Worm (Caenorhabditis elegans) whole organism, L2 larva: ENCODE data around the gene ZK666.14.

Experiments used
- C34F6.9 ChIP-seq: fragments of 150-350 bp; optimal IDR thresholded peaks from 2 replicates; lab custom pipeline; 2014; ENCODE audit warnings: missing biosample characterization, missing genetic modification characterization
- F13H6.1 ChIP-seq: sonication (generic microtip); optimal IDR thresholded peaks from 2 replicates; lab custom pipeline; 2016; ENCODE audit warnings: missing genetic modification characterization, missing compliant biosample characterization
- R02D3.7 ChIP-seq: fragments of 150-350 bp; optimal IDR thresholded peaks from 2 replicates; lab custom pipeline; 2014; ENCODE audit warnings: missing biosample characterization, missing genetic modification characterization
- ZK546.5 ChIP-seq: sonication (generic microtip); optimal IDR thresholded peaks from 2 replicates; lab custom pipeline; 2017; ENCODE audit warnings: missing biosample characterization, missing genetic modification characterization
- alr-1 ChIP-seq: fragments of 150-350 bp; optimal IDR thresholded peaks from 2 replicates; lab custom pipeline; 2014; ENCODE audit warnings: missing biosample characterization, missing genetic modification characterization
- aly-2 ChIP-seq: fragments of 150-350 bp; optimal IDR thresholded peaks from 2 replicates; lab custom pipeline; 2014; ENCODE audit warnings: missing biosample characterization, missing genetic modification characterization
- ama-1 ChIP-seq: fragments of 150-350 bp; optimal IDR thresholded peaks from 2 replicates; lab custom pipeline; 2018; ENCODE audit warnings: inconsistent platforms
- blmp-1 ChIP-seq: sonication (generic microtip); optimal IDR thresholded peaks from 2 replicates; lab custom pipeline; 2017; ENCODE audit warnings: missing genetic modification characterization, mild to moderate bottlenecking, missing compliant biosample characterization, antibody characterized with exemption, moderate library complexity; ENCODE audit not compliant: insufficient read depth
- ceh-16 ChIP-seq: fragments of 150-350 bp; optimal IDR thresholded peaks from 2 replicates; lab custom pipeline; 2014; ENCODE audit warnings: missing biosample characterization, missing genetic modification characterization
- ceh-82 ChIP-seq: fragments of 150-350 bp; optimal IDR thresholded peaks from 2 replicates; lab custom pipeline; 2014; ENCODE audit warnings: missing biosample characterization, missing genetic modification characterization
- crh-2 ChIP-seq: sonication (generic microtip); optimal IDR thresholded peaks from 2 replicates; lab custom pipeline; 2017; ENCODE audit warnings: missing biosample characterization, missing genetic modification characterization
- dmd-4 ChIP-seq: sonication (generic microtip); optimal IDR thresholded peaks from 2 replicates; lab custom pipeline; 2017; ENCODE audit warnings: missing biosample characterization, missing genetic modification characterization
- egl-27 ChIP-seq: sonication (generic microtip); optimal IDR thresholded peaks from 3 replicates; lab custom pipeline; 2017; ENCODE audit warnings: missing biosample characterization, missing genetic modification reagents, missing genetic modification characterization
- elt-1 ChIP-seq: fragments of 150-350 bp; optimal IDR thresholded peaks from 2 replicates; lab custom pipeline; 2014; ENCODE audit warnings: missing biosample characterization, missing genetic modification characterization
- elt-3 ChIP-seq: sonication (generic microtip); optimal IDR thresholded peaks from 2 replicates; lab custom pipeline; 2017; ENCODE audit warnings: missing biosample characterization, missing genetic modification characterization
- fos-1 ChIP-seq: fragments of 150-350 bp; optimal IDR thresholded peaks from 2 replicates; lab custom pipeline; 2014; ENCODE audit warnings: missing biosample characterization, missing genetic modification characterization
- gmeb-1 ChIP-seq: fragments of 150-350 bp; optimal IDR thresholded peaks from 2 replicates; lab custom pipeline; 2014; ENCODE audit warnings: missing biosample characterization, missing genetic modification characterization
- lin-11 ChIP-seq: fragments of 150-350 bp; sonication (generic microtip); optimal IDR thresholded peaks from 2 replicates; lab custom pipeline; 2014; ENCODE audit warnings: missing biosample characterization, missing genetic modification characterization, inconsistent platforms, mixed read lengths
- lin-13 ChIP-seq: fragments of 150-350 bp; optimal IDR thresholded peaks from 2 replicates; lab custom pipeline; 2014; ENCODE audit warnings: missing biosample characterization, missing genetic modification reagents, missing genetic modification characterization
- lin-39 ChIP-seq: fragments of 150-350 bp; optimal IDR thresholded peaks from 2 replicates; lab custom pipeline; 2014; ENCODE audit warnings: missing biosample characterization, missing genetic modification reagents, missing genetic modification characterization
- lsy-2 ChIP-seq, 2 experiments: fragments of 150-350 bp in 1 of 2; sonication (generic microtip) in 1 of 2; optimal IDR thresholded peaks; 2 replicates each; lab custom pipeline; 2014 to 2017; ENCODE audit warnings: missing biosample characterization in 2 of 2, missing genetic modification characterization in 2 of 2
- mab-5 ChIP-seq: fragments of 150-350 bp; optimal IDR thresholded peaks from 2 replicates; lab custom pipeline; 2014; ENCODE audit warnings: missing biosample characterization, missing genetic modification characterization
- mbf-1 ChIP-seq: sonication (generic microtip); optimal IDR thresholded peaks from 2 replicates; lab custom pipeline; 2017; ENCODE audit warnings: missing biosample characterization, missing genetic modification characterization
- mdl-1 ChIP-seq, 2 experiments: fragments of 150-350 bp in 1 of 2; sonication (generic microtip) in 1 of 2; optimal IDR thresholded peaks; 2 replicates each; lab custom pipeline; 2017; ENCODE audit warnings: missing biosample characterization in 2 of 2, missing genetic modification characterization in 2 of 2
- nhr-10 ChIP-seq: sonication (generic microtip); optimal IDR thresholded peaks from 2 replicates; lab custom pipeline; 2017; ENCODE audit warnings: missing biosample characterization, missing genetic modification characterization
- nhr-11 ChIP-seq: fragments of 150-350 bp; optimal IDR thresholded peaks from 2 replicates; lab custom pipeline; 2014; ENCODE audit warnings: missing biosample characterization, missing genetic modification characterization
- nhr-12 ChIP-seq: fragments of 150-350 bp; optimal IDR thresholded peaks from 2 replicates; lab custom pipeline; 2014; ENCODE audit warnings: missing biosample characterization, missing genetic modification characterization
- nhr-129 ChIP-seq: fragments of 150-350 bp; optimal IDR thresholded peaks from 2 replicates; lab custom pipeline; 2014; ENCODE audit warnings: missing biosample characterization, missing genetic modification characterization
- nhr-21 ChIP-seq: fragments of 150-350 bp; optimal IDR thresholded peaks from 2 replicates; lab custom pipeline; 2014; ENCODE audit warnings: missing biosample characterization, missing genetic modification characterization
- nhr-23 ChIP-seq: fragments of 150-350 bp; optimal IDR thresholded peaks from 2 replicates; lab custom pipeline; 2014; ENCODE audit warnings: missing biosample characterization, missing genetic modification reagents, missing genetic modification characterization
- nhr-237 ChIP-seq: fragments of 150-350 bp; optimal IDR thresholded peaks from 2 replicates; lab custom pipeline; 2014; ENCODE audit warnings: missing biosample characterization, missing genetic modification characterization
- nhr-25 ChIP-seq: fragments of 150-350 bp; sonication (generic microtip); optimal IDR thresholded peaks from 3 replicates; lab custom pipeline; 2014; ENCODE audit warnings: missing biosample characterization, missing genetic modification characterization
- nhr-6 ChIP-seq: fragments of 150-350 bp; optimal IDR thresholded peaks from 2 replicates; lab custom pipeline; 2014; ENCODE audit warnings: missing biosample characterization, missing genetic modification characterization
- nhr-77 ChIP-seq: fragments of 150-350 bp; optimal IDR thresholded peaks from 2 replicates; lab custom pipeline; 2014; ENCODE audit warnings: missing biosample characterization, missing genetic modification characterization
- peb-1 ChIP-seq: fragments of 150-350 bp; optimal IDR thresholded peaks from 2 replicates; lab custom pipeline; 2014; ENCODE audit warnings: missing biosample characterization, missing genetic modification characterization
- sem-4 ChIP-seq: fragments of 150-350 bp; optimal IDR thresholded peaks from 2 replicates; lab custom pipeline; 2014; ENCODE audit warnings: missing biosample characterization, missing genetic modification reagents, missing genetic modification characterization
- skn-1 ChIP-seq: sonication (generic microtip); optimal IDR thresholded peaks from 2 replicates; lab custom pipeline; 2017; ENCODE audit warnings: missing biosample characterization, missing genetic modification characterization
- sma-3 ChIP-seq: sonication (generic microtip); optimal IDR thresholded peaks from 2 replicates; lab custom pipeline; 2016; ENCODE audit warnings: missing genetic modification reagents, missing genetic modification characterization, missing compliant biosample characterization
- sma-9 ChIP-seq, 2 experiments: fragments of 150-350 bp in 1 of 2; sonication (generic microtip) in 1 of 2; optimal IDR thresholded peaks; 2 replicates each; lab custom pipeline; 2014 to 2016; ENCODE audit warnings: missing genetic modification characterization in 2 of 2, mild to moderate bottlenecking in 1 of 2, missing biosample characterization in 1 of 2, missing compliant biosample characterization in 1 of 2, missing genetic modification reagents in 1 of 2, moderate library complexity in 1 of 2
- snpc-4 ChIP-seq: fragments of 150-350 bp; optimal IDR thresholded peaks from 2 replicates; lab custom pipeline; 2014; ENCODE audit warnings: missing biosample characterization, missing genetic modification characterization
- unc-39 ChIP-seq: fragments of 150-350 bp; optimal IDR thresholded peaks from 2 replicates; lab custom pipeline; 2014; ENCODE audit warnings: missing biosample characterization, missing genetic modification characterization
- unc-55 ChIP-seq: fragments of 150-350 bp; sonication (generic microtip); optimal IDR thresholded peaks from 3 replicates; lab custom pipeline; 2014; ENCODE audit warnings: missing biosample characterization, missing genetic modification reagents, missing genetic modification characterization
- unc-62 ChIP-seq: fragments of 150-350 bp; optimal IDR thresholded peaks from 2 replicates; lab custom pipeline; 2014; ENCODE audit warnings: missing biosample characterization, missing genetic modification reagents, missing genetic modification characterization
- zag-1 ChIP-seq: fragments of 150-350 bp; optimal IDR thresholded peaks from 2 replicates; lab custom pipeline; 2014; ENCODE audit warnings: missing biosample characterization, missing genetic modification characterization
- ztf-1 ChIP-seq: fragments of 200-800 bp; sonication (Bioruptor generic); conservative IDR thresholded peaks from 2 replicates; pipeline ENCODE4 v1.3.6; 2022; ENCODE audit warnings: missing genetic modification characterization, missing compliant biosample characterization
- ztf-11 ChIP-seq: sonication (generic microtip); optimal IDR thresholded peaks from 2 replicates; lab custom pipeline; 2017; ENCODE audit warnings: missing biosample characterization, missing genetic modification characterization
- ztf-4 ChIP-seq: fragments of 150-350 bp; optimal IDR thresholded peaks from 2 replicates; lab custom pipeline; 2014; ENCODE audit warnings: missing biosample characterization, missing genetic modification characterization

The ZK666.14 gene

DNA sequence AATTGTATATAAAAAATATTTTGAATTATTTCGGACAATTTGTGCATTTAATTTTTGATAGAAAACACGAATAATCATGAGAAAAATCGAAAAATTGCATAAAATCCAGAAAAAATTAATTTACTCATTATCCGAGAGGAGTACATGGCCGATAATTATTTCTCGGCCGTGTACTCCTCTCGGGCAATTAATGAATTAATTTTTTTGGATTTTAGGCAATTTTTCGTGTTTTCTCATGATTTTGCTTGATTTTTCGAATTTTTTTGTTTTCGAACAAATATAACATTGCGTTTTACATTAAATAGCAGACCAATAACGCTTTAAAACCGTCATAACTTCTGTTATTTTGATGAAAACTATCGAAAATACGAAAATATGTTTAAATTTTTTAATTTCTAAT is 43.4 kb downstream of the ZK666.14 start (continued):
- TF ChIP-seq unc-55 = peak; percentile 57
- TF ChIP-seq peb-1 (tag; lab: Kevin White, UChicago) = no peak
- TF ChIP-seq lsy-2 (tag; optimal IDR thresholded peaks at IDR 0.05; lab: Kevin White, UChicago) = peak; percentile 48 to 80

DNA sequence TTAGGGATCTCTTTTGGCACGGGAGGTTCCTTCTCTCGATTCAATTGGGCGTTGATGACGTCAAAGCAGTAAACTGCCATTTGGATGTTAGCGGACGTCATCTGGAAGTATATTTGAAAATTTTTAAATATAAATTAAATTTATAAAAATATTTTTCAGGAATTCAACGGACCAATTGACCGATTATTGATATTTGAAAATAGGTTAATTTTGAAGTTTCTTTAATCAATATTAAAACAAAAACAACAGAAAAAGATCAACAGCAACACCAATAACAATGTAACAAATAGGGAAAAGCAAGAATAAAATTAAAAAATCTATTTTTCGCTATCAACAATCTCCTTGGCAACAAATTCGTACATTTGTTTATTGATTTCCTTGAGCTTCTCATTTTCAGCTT is 44.7 kb downstream of the ZK666.14 start, which contains the start of gene R166.3:
Gene R166.3 (minus strand): TSS at position 101 of the 400 bp plus-strand sequence.
- TF ChIP-seq nhr-77 (tag; lab: Kevin White, UChicago) = no peak
- TF ChIP-seq F13H6.1 (tag; lab: Kevin White, UChicago) = no peak
- no peak for TF ChIP-seq blmp-1
- no peak for TF ChIP-seq sma-3 (GFP tag; lab: Kevin White, UChicago)
- TF ChIP-seq fos-1 (tag; lab: Kevin White, UChicago) = no peak
- TF ChIP-seq skn-1 (tag; lab: Kevin White, UChicago) = no peak
- no peak for TF ChIP-seq nhr-12 (tag; lab: Kevin White, UChicago)
- TF ChIP-seq C34F6.9 (tag; lab: Kevin White, UChicago) = no peak
- no peak for TF ChIP-seq lin-39 (tag; lab: Kevin White, UChicago)
- no peak for TF ChIP-seq snpc-4
- TF ChIP-seq nhr-23 (tag; lab: Kevin White, UChicago) = no peak
- no peak for TF ChIP-seq ceh-16 (tag; lab: Kevin White, UChicago)
- no peak for TF ChIP-seq nhr-21 (tag; lab: Kevin White, UChicago)
- TF ChIP-seq nhr-129 (tag; lab: Kevin White, UChicago) = no peak
- TF ChIP-seq aly-2 = no peak
- no peak for TF ChIP-seq nhr-10 (tag; lab: Kevin White, UChicago)

DNA sequence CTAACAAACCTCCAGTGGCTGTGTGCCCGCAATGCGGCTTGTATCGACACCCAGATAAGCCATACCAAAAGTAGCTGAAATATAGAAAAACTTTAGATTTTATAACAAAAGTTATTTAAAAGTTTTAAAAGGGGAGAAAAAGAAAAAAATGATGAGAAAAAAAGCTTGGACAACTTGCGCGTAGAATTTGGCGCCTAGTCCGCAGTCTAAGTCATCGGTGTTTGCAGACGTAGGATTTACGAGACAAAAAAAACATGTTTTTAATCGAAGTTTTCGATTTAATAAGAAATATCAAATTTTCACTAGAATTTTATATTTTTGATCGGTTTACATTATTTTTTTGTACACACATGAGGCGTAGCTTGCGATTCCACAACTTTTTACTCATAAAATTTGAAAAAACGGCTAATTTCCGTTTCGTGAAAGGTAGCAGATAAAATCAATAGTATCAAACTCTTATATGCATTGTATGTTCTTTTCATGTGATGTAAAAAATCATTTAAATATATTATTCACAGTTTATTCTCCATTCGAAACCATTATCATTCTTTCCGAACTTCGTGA is 47.4 kb downstream of the ZK666.14 start, which contains the start of gene pro-1:
Gene pro-1 (minus strand): TSS at position 74 of the 564 bp plus-strand sequence.
- TF ChIP-seq lin-11 (tag; lab: Kevin White, UChicago) = no peak
- TF ChIP-seq mab-5 (tag; lab: Kevin White, UChicago) = peak; percentile 33
- TF ChIP-seq unc-62 (GFP tag; lab: Kevin White, UChicago) = no peak
- peak; percentile 79 for TF ChIP-seq unc-55
- TF ChIP-seq skn-1 (tag; lab: Kevin White, UChicago) = no peak
- TF ChIP-seq ZK546.5 (tag; lab: Kevin White, UChicago) = no peak
- TF ChIP-seq nhr-23 (tag; lab: Kevin White, UChicago) = no peak
- TF ChIP-seq lin-13 = peak; percentile 79
- TF ChIP-seq elt-3 (tag; lab: Kevin White, UChicago) = no peak
- no peak for TF ChIP-seq fos-1 (tag; lab: Kevin White, UChicago)
- peak; percentile 29 for TF ChIP-seq zag-1 (tag; lab: Kevin White, UChicago)
- peak; percentile 77 for TF ChIP-seq C34F6.9 (tag; lab: Kevin White, UChicago)
- TF ChIP-seq sma-9 (GFP tag; optimal IDR thresholded peaks at IDR 0.05; lab: Kevin White, UChicago) = peak; percentile 79
- TF ChIP-seq sma-9 (tag; optimal IDR thresholded peaks at IDR 0.05; lab: Kevin White, UChicago) = no peak
- peak; percentile 85 for TF ChIP-seq sma-3 (GFP tag; lab: Kevin White, UChicago)
- TF ChIP-seq nhr-21 (tag; lab: Kevin White, UChicago) = peak; percentile 79
- peak; percentile 84 for TF ChIP-seq F13H6.1 (tag; lab: Kevin White, UChicago)
- no peak for TF ChIP-seq ceh-82 (tag; lab: Kevin White, UChicago)
- TF ChIP-seq dmd-4 (tag; lab: Kevin White, UChicago) = no peak
- no peak for TF ChIP-seq nhr-237 (tag; lab: Kevin White, UChicago)
- TF ChIP-seq ceh-16 (tag; lab: Kevin White, UChicago) = no peak
- no peak for TF ChIP-seq snpc-4
- TF ChIP-seq nhr-25 (tag; lab: Kevin White, UChicago) = peak; percentile 98
- TF ChIP-seq nhr-12 (tag; lab: Kevin White, UChicago) = no peak
- TF ChIP-seq nhr-129 (tag; lab: Kevin White, UChicago) = peak; percentile 80
- peak; percentile 78 for TF ChIP-seq crh-2
- no peak for TF ChIP-seq ztf-11 (tag; lab: Kevin White, UChicago)
- no peak for TF ChIP-seq egl-27 (tag; lab: Kevin White, UChicago)
- TF ChIP-seq mbf-1 = peak; percentile 25
- no peak for TF ChIP-seq lin-39 (tag; lab: Kevin White, UChicago)
- TF ChIP-seq ztf-4 (tag; lab: Kevin White, UChicago) = peak; percentile 97
- peak; percentile 97 for TF ChIP-seq ama-1 (lab: Kevin White, UChicago)
- no peak for TF ChIP-seq nhr-10 (tag; lab: Kevin White, UChicago)
- no peak for TF ChIP-seq alr-1 (tag; lab: Kevin White, UChicago)
- TF ChIP-seq nhr-11 (tag; lab: Kevin White, UChicago) = peak; percentile 53
- no peak for TF ChIP-seq ztf-1 (GFP tag; lab: Robert Waterston, UW)
- peak; percentile 80 for TF ChIP-seq R02D3.7
- TF ChIP-seq mdl-1 (tag; optimal IDR thresholded peaks at IDR 0.05; lab: Kevin White, UChicago) = no peak
- TF ChIP-seq unc-39 (tag; lab: Kevin White, UChicago) = no peak
- TF ChIP-seq aly-2 = no peak
- TF ChIP-seq sem-4 = peak; percentile 70
- TF ChIP-seq nhr-6 (tag; lab: Kevin White, UChicago) = peak; percentile 85
- peak; percentile 83 for TF ChIP-seq gmeb-1 (tag; lab: Kevin White, UChicago)
- peak; percentile 83 for TF ChIP-seq blmp-1
- TF ChIP-seq peb-1 (tag; lab: Kevin White, UChicago) = no peak
- no peak for TF ChIP-seq elt-1 (tag; lab: Kevin White, UChicago)
- TF ChIP-seq nhr-77 (tag; lab: Kevin White, UChicago) = no peak
